Worm (Caenorhabditis elegans): ENCODE measurements around the gene srt-55.

DNA sequence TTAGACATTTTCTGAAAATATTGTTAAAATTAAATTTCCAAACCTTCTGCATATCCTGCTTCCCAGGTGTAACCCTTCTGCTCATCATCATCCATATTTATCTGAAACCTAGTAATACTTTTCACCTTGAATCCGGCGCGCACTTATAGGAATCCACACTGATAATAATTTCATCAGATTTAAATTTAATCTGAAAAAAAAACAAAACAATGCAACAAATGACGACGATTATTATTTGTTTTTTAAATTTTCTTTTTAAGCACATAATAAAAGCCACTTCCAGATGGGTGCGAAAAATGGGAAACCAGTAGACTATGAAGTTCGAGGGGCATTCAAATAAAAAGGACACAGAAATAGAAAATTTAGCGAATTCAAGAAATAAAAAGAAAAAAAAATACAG is 15.6 kb downstream of the srt-55 start, which contains the start of gene gtf-2H2C:
- TF ChIP-seq pqm-1 (tag; optimal IDR thresholded peaks at IDR 0.05) (no peak), tbx-2 (tag; optimal IDR thresholded peaks at IDR 0.05) (no peak), mdl-1 (tag; optimal IDR thresholded peaks at IDR 0.05) (no peak), ceh-16 (tag; optimal IDR thresholded peaks at IDR 0.05) (no peak)
